Worm (Caenorhabditis elegans): ENCODE results near the gene srh-159.

DNA sequence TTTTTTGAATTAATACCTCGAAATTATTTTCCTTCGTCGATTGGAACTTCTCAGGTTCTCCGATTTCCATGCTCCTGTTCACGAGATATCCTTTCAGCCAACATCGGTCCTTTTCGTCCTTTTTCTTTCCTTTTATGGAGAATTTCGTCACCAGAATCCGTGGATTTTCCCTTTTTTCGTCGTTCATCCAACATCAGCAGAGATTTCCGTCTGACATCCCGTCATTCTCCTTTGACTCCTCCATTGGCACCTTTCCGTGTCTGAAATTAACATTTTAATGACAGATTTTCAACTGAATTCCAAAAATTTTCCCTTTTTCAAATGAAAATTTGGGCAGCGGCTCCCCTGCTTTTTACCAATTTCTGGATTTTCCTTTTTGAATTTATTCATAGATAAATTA lies 27.2 kb upstream of the srh-159 start:
- TF ChIP-seq zfh-2 (GFP tag; conservative IDR thresholded peaks at IDR 0.05), result no peak
- TF ChIP-seq F23B12.7 (tag; optimal IDR thresholded peaks at IDR 0.05; ENCODE audit: insufficient read depth), result no peak
- TF ChIP-seq hsf-1 (GFP tag; IDR thresholded peaks at IDR 0.05), result no peak
- TF ChIP-seq dpl-1 (GFP tag; optimal IDR thresholded peaks at IDR 0.05), result no peak
- TF ChIP-seq nfya-1 (tag; optimal IDR thresholded peaks at IDR 0.05; ENCODE audit: borderline replicate concordance, insufficient read depth), result no peak
- no peak for TF ChIP-seq K12H6.12 (tag; optimal IDR thresholded peaks at IDR 0.05)
- TF ChIP-seq ama-1 (optimal IDR thresholded peaks at IDR 0.05), result no peak
- TF ChIP-seq ama-1 (GFP tag; optimal IDR thresholded peaks at IDR 0.05), result no peak
- no peak for TF ChIP-seq lag-1 (GFP tag; IDR thresholded peaks at IDR 0.05)

Measured in whole organism, young adult.